Fruit fly (Drosophila melanogaster) whole organism: Measurements from ENCODE around the gene CG14314.

Source experiments
- CG8478 ChIP-seq: fragments of >200 bp; optimal IDR thresholded peaks from 2 replicates; lab custom pipeline; 2018; ENCODE audit warnings: inconsistent platforms
- Dll ChIP-seq: fragments of >200 bp; optimal IDR thresholded peaks from 2 replicates; lab custom pipeline; 2017
- EcR ChIP-seq, 2 experiments: fragments of >200 bp; optimal IDR thresholded peaks; 2 replicates each; lab custom pipeline; 2017; ENCODE audit warnings: missing biosample characterization in 2 of 2, missing genetic modification characterization in 2 of 2, missing genetic modification reagents in 2 of 2
- pan ChIP-seq: fragments of >200 bp; optimal IDR thresholded peaks from 2 replicates; lab custom pipeline; 2017
- psq ChIP-seq: fragments of >200 bp; optimal IDR thresholded peaks from 2 replicates; lab custom pipeline; 2017
- usp ChIP-seq: fragments of >200 bp; optimal IDR thresholded peaks from 2 replicates; lab custom pipeline; 2017; ENCODE audit warnings: missing biosample characterization, missing genetic modification characterization, mixed read lengths

Gene CG14314

DNA sequence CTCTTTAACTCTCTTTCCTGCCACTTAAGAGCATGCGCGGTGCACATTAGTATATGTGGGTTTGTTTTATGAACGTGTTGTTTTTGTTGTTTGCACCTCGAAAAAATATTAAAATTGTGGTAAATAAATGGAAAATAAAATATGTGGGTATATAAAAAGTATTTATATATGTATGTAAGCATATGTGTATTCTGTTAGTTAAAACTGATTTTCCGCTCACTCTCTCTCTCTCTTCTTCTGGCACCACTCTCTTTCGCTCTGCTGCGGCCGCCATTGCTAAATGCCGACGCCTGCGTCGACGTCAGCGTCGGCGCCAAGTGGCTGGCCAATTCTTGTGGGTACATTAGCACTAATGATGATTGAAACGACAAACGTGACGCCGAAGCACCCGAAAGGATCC, 49.3 kb downstream of the CG14314 start:
- TF ChIP-seq Dll (lab: Kevin White, UChicago) (no peak), CG8478 (lab: Kevin White, UChicago) (no peak), usp (no peak), psq (lab: Kevin White, UChicago) (no peak), pan (lab: Kevin White, UChicago) (no peak), EcR (GFP tag; optimal IDR thresholded peaks at IDR 0.05; lab: Kevin White, UChicago) (no peak)

- TF ChIP-seq Dll (lab: Kevin White, UChicago): no peak
- no peak for TF ChIP-seq usp
- TF ChIP-seq psq (lab: Kevin White, UChicago): no peak
- no peak for TF ChIP-seq pan (lab: Kevin White, UChicago)
- TF ChIP-seq EcR (GFP tag; optimal IDR thresholded peaks at IDR 0.05; lab: Kevin White, UChicago): no peak
- TF ChIP-seq CG8478 (lab: Kevin White, UChicago): no peak
These were observed 50.7 kb downstream of the CG14314 start for dm6 chr3R:18266665-18267064.

DNA sequence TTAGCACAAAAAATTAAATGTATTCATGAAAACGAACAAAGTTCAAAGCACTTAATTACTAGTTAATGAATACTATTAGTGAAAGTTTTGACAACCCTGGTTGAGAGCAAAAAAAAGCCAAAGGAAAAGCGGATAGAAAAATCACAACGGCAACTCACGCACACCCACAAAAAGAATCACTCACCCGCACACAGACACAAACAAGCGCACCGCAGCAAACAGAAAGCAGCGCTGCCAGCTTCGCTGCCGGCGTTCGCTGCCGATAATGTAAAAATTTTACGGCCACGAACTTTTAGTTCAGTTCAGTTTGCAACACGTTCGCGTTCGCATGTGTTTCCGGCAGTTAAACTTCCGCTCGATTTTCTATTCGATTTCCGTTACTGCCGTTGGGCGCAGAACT, 51.5 kb downstream of the CG14314 start, which contains the start of gene CG18599:
TSS of gene CG18599 (plus strand) at position 301 of the 400 bp plus-strand sequence.
- TF ChIP-seq usp: no peak
- no peak for TF ChIP-seq psq (lab: Kevin White, UChicago)
- TF ChIP-seq CG8478 (lab: Kevin White, UChicago): no peak
- TF ChIP-seq pan (lab: Kevin White, UChicago): no peak
- no peak for TF ChIP-seq EcR (GFP tag; optimal IDR thresholded peaks at IDR 0.05; lab: Kevin White, UChicago)
- no peak for TF ChIP-seq Dll (lab: Kevin White, UChicago)
